Worm (Caenorhabditis elegans): Measurements from ENCODE around the gene pfd-5.

pfd-5 gene

DNA sequence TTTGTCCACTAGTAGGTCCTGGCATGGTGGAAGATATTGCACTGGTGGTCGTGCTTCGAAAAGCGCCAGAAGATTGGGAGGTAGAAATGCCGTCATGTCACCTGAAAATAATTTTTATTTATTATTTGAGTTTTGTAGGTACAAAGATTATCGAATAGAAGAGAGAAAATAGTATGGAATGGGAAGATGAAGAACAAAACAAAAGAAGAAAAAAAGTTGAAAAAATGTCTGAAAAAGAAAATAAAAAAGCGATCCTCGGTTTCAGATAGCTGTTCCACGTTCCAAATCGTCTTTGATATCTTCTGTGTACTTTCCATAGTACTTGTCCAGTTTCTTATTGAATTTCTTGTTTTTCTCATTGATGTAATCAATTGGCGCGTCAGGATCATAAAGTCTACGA is 37.6 kb downstream of the pfd-5 start, which contains the start of gene rnp-7:
TSS of gene rnp-7 (minus strand) at position 101 of the 400 bp plus-strand sequence.
- TF ChIP-seq lin-13 (tag; optimal IDR thresholded peaks at IDR 0.05) (no peak), unc-120 (tag; optimal IDR thresholded peaks at IDR 0.05; ENCODE audit: poor library complexity, severe bottlenecking) (no peak), sem-2 (GFP tag; optimal IDR thresholded peaks at IDR 0.05) (no peak), ces-1 (GFP tag; optimal IDR thresholded peaks at IDR 0.05) (no peak)

- TF ChIP-seq lin-32 (GFP tag; optimal IDR thresholded peaks at IDR 0.05) = no peak
- TF ChIP-seq elt-3 (tag; optimal IDR thresholded peaks at IDR 0.05) = no peak
- no peak for TF ChIP-seq nhr-76 (tag; optimal IDR thresholded peaks at IDR 0.05)
- no peak for TF ChIP-seq ceh-43 (GFP tag; optimal IDR thresholded peaks at IDR 0.05)
- TF ChIP-seq nhr-2 (tag; optimal IDR thresholded peaks at IDR 0.05) = no peak
- TF ChIP-seq unc-62 (GFP tag; optimal IDR thresholded peaks at IDR 0.05) = no peak
- TF ChIP-seq tbx-8 (GFP tag; optimal IDR thresholded peaks at IDR 0.05) = no peak
- TF ChIP-seq unc-39 (tag; optimal IDR thresholded peaks at IDR 0.05) = no peak
- TF ChIP-seq ceh-83 (GFP tag; optimal IDR thresholded peaks at IDR 0.05) = no peak
- TF ChIP-seq lsy-2 (tag; optimal IDR thresholded peaks at IDR 0.05) = no peak
- TF ChIP-seq bed-3 (GFP tag; optimal IDR thresholded peaks at IDR 0.05) = no peak
Measured at ce11 chrIII:7159246-7159645, 39.4 kb downstream of the pfd-5 start.

DNA sequence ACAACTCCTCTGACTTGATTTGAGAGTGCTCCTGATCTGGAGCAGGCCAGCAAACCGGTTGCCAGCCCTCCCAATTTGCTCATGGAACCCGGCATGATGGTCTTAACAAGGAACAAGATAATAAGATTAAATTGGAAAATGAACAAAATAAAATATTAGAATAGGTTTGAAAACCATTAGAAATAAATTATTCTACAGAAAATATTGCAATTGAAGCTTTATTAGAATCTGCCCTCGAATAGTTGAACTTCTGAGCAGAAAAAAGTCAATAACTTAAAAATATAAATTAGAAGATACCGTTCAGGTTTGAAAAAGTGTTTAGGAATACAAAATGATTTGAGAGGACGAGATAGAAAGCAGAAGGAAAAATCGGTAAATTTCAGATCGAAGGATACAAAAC is 40.0 kb downstream of the pfd-5 start, which contains the start of gene nuo-4:
TSS of gene nuo-4 (minus strand) at position 101 of the 400 bp plus-strand sequence.
- TF ChIP-seq ceh-83 (GFP tag; optimal IDR thresholded peaks at IDR 0.05) = no peak
- no peak for TF ChIP-seq mab-5 (tag; optimal IDR thresholded peaks at IDR 0.05)
- TF ChIP-seq elt-3 (tag; optimal IDR thresholded peaks at IDR 0.05) = no peak
- TF ChIP-seq nhr-28 (tag; optimal IDR thresholded peaks at IDR 0.05) = no peak
- TF ChIP-seq hlh-1 (tag; optimal IDR thresholded peaks at IDR 0.05) = no peak
- no peak for TF ChIP-seq flh-1 (GFP tag; optimal IDR thresholded peaks at IDR 0.05)
- TF ChIP-seq unc-120 (tag; optimal IDR thresholded peaks at IDR 0.05; ENCODE audit: poor library complexity, severe bottlenecking) = no peak
- no peak for TF ChIP-seq M03D4.4 (tag; optimal IDR thresholded peaks at IDR 0.05)
- no peak for TF ChIP-seq elt-1 (tag; optimal IDR thresholded peaks at IDR 0.05; ENCODE audit: borderline replicate concordance, insufficient read depth)
- TF ChIP-seq sem-2 (GFP tag; optimal IDR thresholded peaks at IDR 0.05) = no peak
- no peak for TF ChIP-seq zip-8 (tag; optimal IDR thresholded peaks at IDR 0.05)
- no peak for TF ChIP-seq ces-1 (GFP tag; optimal IDR thresholded peaks at IDR 0.05)
- no peak for TF ChIP-seq nhr-12 (tag; optimal IDR thresholded peaks at IDR 0.05)
- TF ChIP-seq unc-62 (GFP tag; optimal IDR thresholded peaks at IDR 0.05) = no peak
- TF ChIP-seq ceh-39 (tag; optimal IDR thresholded peaks at IDR 0.05) = no peak
- no peak for TF ChIP-seq bed-3 (GFP tag; optimal IDR thresholded peaks at IDR 0.05)
- TF ChIP-seq ztf-11 (tag; optimal IDR thresholded peaks at IDR 0.05) = no peak
- TF ChIP-seq mls-2 (tag; optimal IDR thresholded peaks at IDR 0.05) = no peak

DNA sequence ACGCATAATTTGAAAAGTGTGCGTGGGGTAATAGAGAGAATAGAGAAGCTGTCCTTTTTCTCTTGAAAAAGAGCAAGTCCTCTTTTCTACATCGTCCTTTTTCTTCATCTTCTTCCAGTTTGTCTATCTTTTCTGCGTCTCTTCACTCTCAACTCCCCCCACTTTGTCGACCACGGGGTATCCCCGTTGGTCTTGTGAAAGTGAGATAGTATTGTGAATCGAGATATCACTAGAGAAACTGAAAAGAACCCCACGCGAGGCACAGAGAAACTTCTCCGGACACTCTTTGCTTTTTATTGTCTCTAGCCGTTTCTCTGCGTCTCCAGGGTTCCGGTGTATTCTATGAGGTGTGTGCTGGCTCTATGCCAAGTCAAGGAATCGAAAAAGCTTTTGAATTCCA is 43.1 kb downstream of the pfd-5 start:
- TF ChIP-seq tbx-8 (GFP tag; optimal IDR thresholded peaks at IDR 0.05) (peak; percentile 1), nhr-2 (tag; optimal IDR thresholded peaks at IDR 0.05) (peak; percentile 52), unc-62 (GFP tag; optimal IDR thresholded peaks at IDR 0.05) (peak; percentile 75), drap-1 (GFP tag; optimal IDR thresholded peaks at IDR 0.05) (peak; percentile 47), hlh-1 (tag; optimal IDR thresholded peaks at IDR 0.05) (peak; percentile 78), unc-120 (tag; optimal IDR thresholded peaks at IDR 0.05; ENCODE audit: poor library complexity, severe bottlenecking) (peak; percentile 95), nhr-76 (tag; optimal IDR thresholded peaks at IDR 0.05) (no peak), lsy-2 (tag; optimal IDR thresholded peaks at IDR 0.05) (peak; percentile 72), mep-1 (tag; optimal IDR thresholded peaks at IDR 0.05) (peak; percentile 77), mls-2 (tag; optimal IDR thresholded peaks at IDR 0.05) (peak; percentile 84), ztf-11 (tag; optimal IDR thresholded peaks at IDR 0.05) (peak; percentile 65), pha-4 (tag; optimal IDR thresholded peaks at IDR 0.05) (peak; percentile 73), sptf-1 (tag; optimal IDR thresholded peaks at IDR 0.05) (peak; percentile 76), nhr-12 (tag; optimal IDR thresholded peaks at IDR 0.05) (no peak), bed-3 (GFP tag; optimal IDR thresholded peaks at IDR 0.05) (peak; percentile 20), ceh-39 (tag; optimal IDR thresholded peaks at IDR 0.05) (peak; percentile 70), flh-1 (GFP tag; optimal IDR thresholded peaks at IDR 0.05) (no peak), M03D4.4 (tag; optimal IDR thresholded peaks at IDR 0.05) (peak; percentile 13), cnd-1 (tag; optimal IDR thresholded peaks at IDR 0.05) (no peak), ham-2 (GFP tag; optimal IDR thresholded peaks at IDR 0.05) (peak; percentile 71), nhr-237 (tag; optimal IDR thresholded peaks at IDR 0.05) (peak; percentile 86), lin-13 (tag; optimal IDR thresholded peaks at IDR 0.05) (no peak), blmp-1 (tag; optimal IDR thresholded peaks at IDR 0.05) (no peak), snpc-4 (tag; optimal IDR thresholded peaks at IDR 0.05) (no peak), ces-1 (GFP tag; optimal IDR thresholded peaks at IDR 0.05) (peak; percentile 80)

Data from whole organism, mixed stage, embryonic.